Fruit fly (Drosophila melanogaster) whole organism, embryonic: ENCODE data around the gene CG5910.

Experiments used
- Aef1 ChIP-seq: fragments of 200-800 bp; sonication (Bioruptor generic); IDR thresholded peaks from 3 replicates; pipeline ENCODE4 v1.3.6; 2022; ENCODE audit warnings: missing biosample characterization, missing genetic modification characterization
- B-H1 ChIP-seq: fragments of 200-800 bp; sonication (Bioruptor generic); IDR thresholded peaks from 3 replicates; pipeline ENCODE4 v1.3.6; 2022; ENCODE audit warnings: missing biosample characterization, missing genetic modification characterization
- Blimp-1 ChIP-seq: fragments of 200-800 bp; sonication (Bioruptor generic); optimal IDR thresholded peaks from 3 replicates; lab custom pipeline; 2018; ENCODE audit warnings: missing biosample characterization, missing genetic modification characterization, mild to moderate bottlenecking, moderate library complexity, missing genetic modification reagents
- CG10565 ChIP-seq: fragments of 200-800 bp; sonication (Bioruptor generic); optimal IDR thresholded peaks from 3 replicates; lab custom pipeline; 2016; ENCODE audit warnings: missing biosample characterization, mild to moderate bottlenecking, missing genetic modification characterization
- CG12744 ChIP-seq: fragments of 200-800 bp; sonication (Bioruptor generic); optimal IDR thresholded peaks from 2 replicates; lab custom pipeline; 2016; ENCODE audit warnings: missing biosample characterization, missing genetic modification characterization
- CG14050 ChIP-seq: fragments of 200-800 bp; sonication (Bioruptor generic); IDR thresholded peaks from 3 replicates; pipeline ENCODE4 v1.3.6; 2022; ENCODE audit warnings: missing biosample characterization, missing genetic modification characterization
- CG14667 ChIP-seq: fragments of 200-800 bp; sonication (Bioruptor generic); IDR thresholded peaks from 2 replicates; pipeline ENCODE4 v1.3.6; 2022; ENCODE audit warnings: missing biosample characterization, missing genetic modification characterization
- CG15479 ChIP-seq: fragments of 200-800 bp; sonication (Bioruptor generic); optimal IDR thresholded peaks from 3 replicates; lab custom pipeline; 2019; ENCODE audit warnings: missing biosample characterization, mild to moderate bottlenecking, missing genetic modification characterization, moderate library complexity
- CG15514 ChIP-seq: fragments of 200-800 bp; sonication (Bioruptor generic); optimal IDR thresholded peaks from 3 replicates; lab custom pipeline; 2017; ENCODE audit warnings: missing biosample characterization, missing genetic modification characterization, mild to moderate bottlenecking, moderate library complexity, missing genetic modification reagents
- CG18011 ChIP-seq: fragments of 200-800 bp; sonication (Bioruptor generic); optimal IDR thresholded peaks from 2 replicates; lab custom pipeline; 2017; ENCODE audit warnings: missing biosample characterization, missing genetic modification characterization, mild to moderate bottlenecking, moderate library complexity, missing genotype
- CG2129 ChIP-seq: fragments of 200-800 bp; sonication (Bioruptor generic); IDR thresholded peaks from 2 replicates; pipeline ENCODE4 v1.3.6; 2022; ENCODE audit warnings: missing biosample characterization, missing genetic modification characterization; ENCODE audit not compliant: partially characterized antibody
- CG3281 ChIP-seq: fragments of 200-800 bp; sonication (Bioruptor generic); optimal IDR thresholded peaks from 3 replicates; lab custom pipeline; 2017; ENCODE audit warnings: missing biosample characterization, mild to moderate bottlenecking, missing genetic modification characterization
- CG4707 ChIP-seq: fragments of 200-800 bp; sonication (Bioruptor generic); optimal IDR thresholded peaks from 2 replicates; lab custom pipeline; 2018; ENCODE audit warnings: missing biosample characterization, mild to moderate bottlenecking, missing genetic modification characterization, moderate library complexity
- CG4854 ChIP-seq: fragments of 200-800 bp; sonication (Bioruptor generic); optimal IDR thresholded peaks from 2 replicates; lab custom pipeline; 2016; ENCODE audit warnings: missing biosample characterization, missing genetic modification characterization, inconsistent platforms
- CG5180 ChIP-seq: fragments of 200-800 bp; sonication (Bioruptor generic); optimal IDR thresholded peaks from 3 replicates; lab custom pipeline; 2017; ENCODE audit warnings: missing biosample characterization, missing genetic modification characterization, mild to moderate bottlenecking, moderate library complexity, missing genetic modification reagents
- CG6654 ChIP-seq: fragments of 200-800 bp; sonication (Bioruptor generic); optimal IDR thresholded peaks from 2 replicates; lab custom pipeline; 2017; ENCODE audit warnings: missing biosample characterization, mild to moderate bottlenecking, missing genetic modification characterization
- CG6791 ChIP-seq: fragments of 200-800 bp; sonication (Bioruptor generic); IDR thresholded peaks from 3 replicates; pipeline ENCODE4 v1.3.6; 2022; ENCODE audit warnings: missing biosample characterization, missing genetic modification characterization; ENCODE audit not compliant: partially characterized antibody
- CG7786 ChIP-seq: fragments of 200-800 bp; sonication (Bioruptor generic); optimal IDR thresholded peaks from 2 replicates; lab custom pipeline; 2016; ENCODE audit warnings: missing biosample characterization, missing genetic modification characterization
- CG9609 ChIP-seq: fragments of 200-800 bp; sonication (Bioruptor generic); optimal IDR thresholded peaks from 3 replicates; lab custom pipeline; 2016; ENCODE audit warnings: missing biosample characterization, missing genetic modification characterization
- CG9797 ChIP-seq: fragments of 200-800 bp; sonication (Bioruptor generic); optimal IDR thresholded peaks from 3 replicates; lab custom pipeline; 2018; ENCODE audit warnings: missing biosample characterization, mild to moderate bottlenecking, missing genetic modification characterization
- CG9817 ChIP-seq: fragments of 200-800 bp; sonication (Bioruptor generic); optimal IDR thresholded peaks from 2 replicates; lab custom pipeline; 2018; ENCODE audit warnings: missing biosample characterization, mild to moderate bottlenecking, missing genetic modification characterization, moderate library complexity
- Dbx ChIP-seq: fragments of 200-800 bp; sonication (Bioruptor generic); IDR thresholded peaks from 3 replicates; pipeline ENCODE4 v1.3.6; 2022; ENCODE audit warnings: missing biosample characterization, missing genetic modification characterization
- Doc2 ChIP-seq: fragments of 200-800 bp; sonication (Bioruptor generic); IDR thresholded peaks from 2 replicates; pipeline ENCODE4 v1.3.6; 2022; ENCODE audit warnings: missing biosample characterization, missing genetic modification characterization
- E2f1 ChIP-seq: fragments of 200-800 bp; sonication (Bioruptor generic); IDR thresholded peaks from 2 replicates; pipeline ENCODE4 v1.3.6; 2022; ENCODE audit warnings: missing biosample characterization, missing genetic modification characterization
- HLHmδ ChIP-seq: fragments of 200-800 bp; sonication (Bioruptor generic); optimal IDR thresholded peaks from 2 replicates; lab custom pipeline; 2018; ENCODE audit warnings: missing biosample characterization, mild to moderate bottlenecking, missing genetic modification characterization, moderate library complexity
- Hand ChIP-seq: fragments of 200-800 bp; sonication (Bioruptor generic); optimal IDR thresholded peaks from 2 replicates; lab custom pipeline; 2017; ENCODE audit warnings: mild to moderate bottlenecking, missing biosample characterization, missing genetic modification reagents, missing genetic modification characterization
- Hmx ChIP-seq: fragments of 200-800 bp; sonication (Bioruptor generic); optimal IDR thresholded peaks from 2 replicates; lab custom pipeline; 2016; ENCODE audit warnings: missing biosample characterization, missing genetic modification characterization
- Poxn ChIP-seq: fragments of 200-800 bp; sonication (Bioruptor generic); IDR thresholded peaks from 2 replicates; pipeline ENCODE4 v1.3.6; 2022; ENCODE audit warnings: missing biosample characterization, missing genetic modification characterization
- Side ChIP-seq: fragments of 200-800 bp; sonication (Bioruptor generic); optimal IDR thresholded peaks from 2 replicates; lab custom pipeline; 2016; ENCODE audit warnings: missing biosample characterization, missing genetic modification characterization
- Sin3A ChIP-seq: fragments of >200 bp; optimal IDR thresholded peaks from 2 replicates; lab custom pipeline; 2018
- al ChIP-seq: fragments of 200-800 bp; sonication (Bioruptor generic); IDR thresholded peaks from 2 replicates; pipeline ENCODE4 v1.3.6; 2022; ENCODE audit warnings: missing biosample characterization, missing genetic modification characterization
- az2 ChIP-seq: fragments of 200-800 bp; sonication (Bioruptor generic); optimal IDR thresholded peaks from 3 replicates; lab custom pipeline; 2016; ENCODE audit warnings: missing biosample characterization, missing genetic modification characterization
- fru ChIP-seq: fragments of >200 bp; optimal IDR thresholded peaks from 2 replicates; lab custom pipeline; 2017
- gro ChIP-seq: fragments of 200-800 bp; sonication (Bioruptor generic); optimal IDR thresholded peaks from 2 replicates; lab custom pipeline; 2016; ENCODE audit warnings: missing biosample characterization, missing genetic modification characterization
- hkb ChIP-seq, 2 experiments: fragments of 200-800 bp in 1 of 2; fragments of >200 bp in 1 of 2; sonication (Bioruptor generic) in 1 of 2; IDR thresholded peaks in 1 of 2; optimal IDR thresholded peaks in 1 of 2; 2 replicates each; pipeline versions ENCODE4 v1.3.6 to Lab custom; 2017 to 2022; ENCODE audit warnings: missing biosample characterization in 1 of 2, missing genetic modification characterization in 1 of 2
- inv ChIP-seq: fragments of 200-800 bp; sonication (Bioruptor generic); IDR thresholded peaks from 2 replicates; pipeline ENCODE4 v1.3.6; 2022; ENCODE audit warnings: missing biosample characterization, missing genetic modification characterization; ENCODE audit not compliant: partially characterized antibody
- knrl ChIP-seq: fragments of 200-800 bp; sonication (Bioruptor generic); IDR thresholded peaks from 3 replicates; pipeline ENCODE4 v1.3.6; 2022; ENCODE audit warnings: missing biosample characterization, missing genetic modification characterization; ENCODE audit not compliant: partially characterized antibody
- lola ChIP-seq, 3 experiments: fragments of >200 bp in 2 of 3; fragments of 200-800 bp in 1 of 3; sonication (Bioruptor generic) in 1 of 3; optimal IDR thresholded peaks; 2 replicates each; lab custom pipeline; 2017 to 2019; ENCODE audit warnings: missing biosample characterization in 3 of 3, missing genetic modification characterization in 3 of 3, mild to moderate bottlenecking in 1 of 3, moderate library complexity in 1 of 3
- p53 ChIP-seq: fragments of 200-800 bp; sonication (Bioruptor generic); optimal IDR thresholded peaks from 2 replicates; lab custom pipeline; 2016; ENCODE audit warnings: missing biosample characterization, missing genetic modification characterization
- pan ChIP-seq, 4 experiments: fragments of >200 bp in 3 of 4; fragments of 200-800 bp in 1 of 4; sonication (Bioruptor generic) in 1 of 4; optimal IDR thresholded peaks in 3 of 4; IDR thresholded peaks in 1 of 4; 2 replicates each; pipeline versions ENCODE4 v1.3.6 to Lab custom; 2017 to 2022; ENCODE audit warnings: missing biosample characterization in 2 of 4, missing genetic modification characterization in 2 of 4, mixed read lengths in 1 of 4
- stwl ChIP-seq: fragments of 200-800 bp; sonication (Bioruptor generic); optimal IDR thresholded peaks from 3 replicates; lab custom pipeline; 2018; ENCODE audit warnings: missing biosample characterization, mild to moderate bottlenecking, missing genetic modification characterization, moderate library complexity
- sug ChIP-seq: fragments of 200-800 bp; optimal IDR thresholded peaks from 2 replicates; lab custom pipeline; 2019; ENCODE audit warnings: missing biosample characterization, mild to moderate bottlenecking, missing genetic modification characterization, moderate library complexity
- ttk ChIP-seq: fragments of 200-800 bp; sonication (Bioruptor generic); IDR thresholded peaks from 2 replicates; pipeline ENCODE4 v2.1.2; 2022; ENCODE audit warnings: missing biosample characterization, missing genetic modification characterization
- tup ChIP-seq: fragments of 200-800 bp; sonication (Bioruptor generic); optimal IDR thresholded peaks from 2 replicates; lab custom pipeline; 2016; ENCODE audit warnings: missing biosample characterization, mild to moderate bottlenecking, missing genetic modification characterization, moderate library complexity
- twi ChIP-seq: fragments of 200-800 bp; optimal IDR thresholded peaks from 2 replicates; lab custom pipeline; 2019; ENCODE audit warnings: missing biosample characterization, mild to moderate bottlenecking, missing genetic modification characterization, moderate library complexity
- vnd ChIP-seq: fragments of 200-800 bp; sonication (Bioruptor generic); IDR thresholded peaks from 3 replicates; pipeline ENCODE4 v1.3.6; 2022; ENCODE audit warnings: missing biosample characterization, missing genetic modification characterization; ENCODE audit not compliant: partially characterized antibody
- z ChIP-seq: fragments of 200-800 bp; sonication (Bioruptor generic); IDR thresholded peaks from 3 replicates; pipeline ENCODE4 v1.3.6; 2022; ENCODE audit warnings: missing biosample characterization, missing genetic modification characterization

CG5910 gene

dm6 chr3L:20452813-20453682 lies 10.8 kb downstream of the CG5910 start, which contains the start of gene CG5199 (continued):
- TF ChIP-seq CG7786 (GFP tag; lab: Kevin White, UChicago) (no peak), al (GFP tag; lab: Robert Waterston, UW) (0 out of 2 replicates have a peak, but pooled peaks have one; percentile 11), CG4707 (GFP tag; lab: Kevin White, UChicago) (no peak), E2f1 (GFP tag; lab: Robert Waterston, UW) (peak; percentile 64), CG9817 (tag; lab: Kevin White, UChicago) (peak; percentile 79), p53 (GFP tag; lab: Kevin White, UChicago) (no peak), CG2129 (GFP tag; lab: Robert Waterston, UW) (peak; percentile 61; the same call in 1 of the 2 replicates), CG18011 (GFP tag; lab: Kevin White, UChicago) (no peak), pan (optimal IDR thresholded peaks at IDR 0.05; lab: Kevin White, UChicago) (no peak), pan (GFP tag; optimal IDR thresholded peaks at IDR 0.05 in 1 of 2, IDR thresholded peaks at IDR 0.05 in 1 of 2) (peak in 1 of 2 experiments; percentile 65), CG10565 (no peak), sug (tag; lab: Kevin White, UChicago) (peak; percentile 57), Poxn (GFP tag; lab: Robert Waterston, UW) (no peak), CG14050 (GFP tag; lab: Robert Waterston, UW) (no peak), inv (GFP tag; lab: Robert Waterston, UW) (peak; percentile 84), Hmx (GFP tag; lab: Kevin White, UChicago) (no peak), CG4854 (GFP tag; lab: Kevin White, UChicago) (no peak), HLHmδ (no peak), gro (no peak), Aef1 (GFP tag; lab: Robert Waterston, UW) (no peak; the same call in 1 of the 3 replicates), CG5180 (GFP tag; lab: Kevin White, UChicago) (no peak), CG3281 (GFP tag; lab: Kevin White, UChicago) (peak; percentile 75), tup (peak; percentile 7), Sin3A (lab: Kevin White, UChicago) (peak; percentile 58), hkb (optimal IDR thresholded peaks at IDR 0.05; lab: Kevin White, UChicago) (no peak), hkb (GFP tag; IDR thresholded peaks at IDR 0.05; lab: Robert Waterston, UW) (no peak), CG6791 (GFP tag; lab: Robert Waterston, UW) (peak; percentile 75), az2 (GFP tag; lab: Kevin White, UChicago) (peak; percentile 46), stwl (tag; lab: Kevin White, UChicago) (peak; percentile 50), fru (lab: Kevin White, UChicago) (no peak), vnd (peak; percentile 81), CG9797 (GFP tag; lab: Kevin White, UChicago) (peak; percentile 35), z (GFP tag; lab: Robert Waterston, UW) (no peak), twi (peak; percentile 42), Dbx (peak; percentile 75; the same call in 2 of the 3 replicates), Blimp-1 (GFP tag; lab: Kevin White, UChicago) (peak; percentile 61), CG9609 (GFP tag; lab: Kevin White, UChicago) (peak; percentile 2), lola (GFP tag; optimal IDR thresholded peaks at IDR 0.05; lab: Kevin White, UChicago) (peak in 1 of 3 experiments; percentile 75), CG15479 (GFP tag; lab: Kevin White, UChicago) (peak; percentile 43), knrl (GFP tag; lab: Robert Waterston, UW) (peak; percentile 80), CG14667 (GFP tag; lab: Robert Waterston, UW) (peak; percentile 60), CG15514 (GFP tag; lab: Kevin White, UChicago) (peak; percentile 53), Hand (GFP tag; lab: Kevin White, UChicago) (no peak), B-H1 (GFP tag; lab: Robert Waterston, UW) (peak; percentile 32; the same call in 2 of the 3 replicates), Side (GFP tag; lab: Kevin White, UChicago) (no peak), Doc2 (GFP tag; lab: Robert Waterston, UW) (no peak), CG12744 (GFP tag; lab: Kevin White, UChicago) (no peak), ttk (GFP tag; lab: Robert Waterston, UW) (peak; percentile 59; the same call in 1 of the 2 replicates), CG6654 (GFP tag; lab: Kevin White, UChicago) (peak; percentile 10)
